Fruit fly (Drosophila melanogaster) S2 (cell line): ENCODE data around the gene CG11076.

ENCODE experiments used
- CG8478 ChIP-seq: fragments of >200 bp; optimal IDR thresholded peaks from 2 replicates; lab custom pipeline; 2018
- CTCF ChIP-seq, 2 experiments: fragments of >200 bp; optimal IDR thresholded peaks; 2 replicates each; lab custom pipeline; 2018

dm6 chr4:984755-985154, 46.8 kb downstream of the CG11076 start:
- TF ChIP-seq CG8478 (no peak), CTCF (optimal IDR thresholded peaks at IDR 0.05; lab: Kevin White, UChicago) (no peak)
